Fruit fly (Drosophila melanogaster) whole organism, wandering third instar larva: Measurements from ENCODE around the gene CG14014.

Experiments used
- Abd-B ChIP-seq: fragments of >200 bp; optimal IDR thresholded peaks from 2 replicates; lab custom pipeline; 2017; ENCODE audit warnings: missing biosample characterization, missing genetic modification characterization
- CG32264 ChIP-seq: fragments of 200-800 bp; sonication (Bioruptor generic); optimal IDR thresholded peaks from 2 replicates; lab custom pipeline; 2016; ENCODE audit warnings: missing biosample characterization, missing genetic modification characterization
- CG9705 ChIP-seq: fragments of 200-800 bp; sonication (Bioruptor generic); optimal IDR thresholded peaks from 2 replicates; lab custom pipeline; 2018; ENCODE audit warnings: missing biosample characterization, mild to moderate bottlenecking, missing genetic modification characterization
- HLH106 ChIP-seq: fragments of 200-800 bp; optimal IDR thresholded peaks from 3 replicates; lab custom pipeline; 2019; ENCODE audit warnings: missing biosample characterization, mild to moderate bottlenecking, missing genetic modification characterization, moderate library complexity
- Hr78 ChIP-seq: fragments of >200 bp; optimal IDR thresholded peaks from 2 replicates; lab custom pipeline; 2017; ENCODE audit warnings: missing biosample characterization, missing genetic modification characterization
- Myc ChIP-seq: fragments of >200 bp; optimal IDR thresholded peaks from 2 replicates; lab custom pipeline; 2017
- Rel ChIP-seq, 2 experiments: fragments of 200-800 bp; sonication (Bioruptor generic) in 1 of 2; optimal IDR thresholded peaks; 2 replicates in 1 of 2; 3 replicates in 1 of 2; lab custom pipeline; 2016 to 2019; ENCODE audit warnings: mild to moderate bottlenecking in 2 of 2, missing biosample characterization in 2 of 2, missing genetic modification characterization in 2 of 2, moderate library complexity in 1 of 2
- dmrt93B ChIP-seq: fragments of 200-800 bp; sonication (Bioruptor generic); optimal IDR thresholded peaks from 2 replicates; lab custom pipeline; 2018; ENCODE audit warnings: missing biosample characterization, mild to moderate bottlenecking, missing genetic modification characterization
- h ChIP-seq: fragments of 200-800 bp; sonication (Bioruptor generic); optimal IDR thresholded peaks from 3 replicates; lab custom pipeline; 2016; ENCODE audit warnings: missing biosample characterization, mild to moderate bottlenecking, missing genetic modification characterization
- lola ChIP-seq: fragments of >200 bp; optimal IDR thresholded peaks from 2 replicates; lab custom pipeline; 2017; ENCODE audit warnings: missing biosample characterization, missing genetic modification characterization
- psq ChIP-seq: fragments of 200-800 bp; sonication (Bioruptor generic); optimal IDR thresholded peaks from 3 replicates; lab custom pipeline; 2017; ENCODE audit warnings: missing biosample characterization, mild to moderate bottlenecking, missing genetic modification characterization, moderate library complexity
- rgr ChIP-seq: fragments of 200-800 bp; sonication (Bioruptor generic); optimal IDR thresholded peaks from 3 replicates; lab custom pipeline; 2016; ENCODE audit warnings: missing biosample characterization, mild to moderate bottlenecking, missing genetic modification characterization
- usp ChIP-seq: fragments of >200 bp; optimal IDR thresholded peaks from 2 replicates; lab custom pipeline; 2017; ENCODE audit warnings: missing biosample characterization, missing genetic modification characterization

DNA sequence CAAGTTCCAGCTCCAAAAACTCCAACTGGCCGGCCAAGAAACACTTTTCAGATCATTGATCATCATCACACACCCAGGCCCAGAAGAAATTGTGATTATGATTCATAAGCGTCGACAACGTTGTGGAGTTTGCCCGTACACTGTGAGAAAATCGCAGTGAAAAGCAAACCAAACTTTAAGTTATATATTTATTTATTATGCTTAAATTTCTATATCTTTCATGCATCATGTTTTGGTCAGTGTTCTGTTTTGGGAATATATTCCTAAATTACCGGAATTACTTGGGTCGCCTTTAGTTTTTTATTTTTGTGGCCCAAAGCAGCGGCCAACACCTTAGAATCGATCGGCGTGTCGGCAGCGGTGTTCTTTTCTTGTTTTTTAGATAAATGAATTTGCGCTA is 45.5 kb downstream of the CG14014 start:
- TF ChIP-seq psq, result peak; percentile 30
- no peak for TF ChIP-seq CG9705
- no peak for TF ChIP-seq Hr78 (GFP tag; lab: Kevin White, UChicago)
- TF ChIP-seq h, result peak; percentile 19
- no peak for TF ChIP-seq rgr
- no peak for TF ChIP-seq usp (GFP tag; lab: Kevin White, UChicago)
- TF ChIP-seq dmrt93B (GFP tag; lab: Kevin White, UChicago), result no peak
- TF ChIP-seq Abd-B (GFP tag; lab: Kevin White, UChicago), result no peak
- no peak for TF ChIP-seq Rel (GFP tag; optimal IDR thresholded peaks at IDR 0.05; lab: Kevin White, UChicago)
- TF ChIP-seq Rel (tag; optimal IDR thresholded peaks at IDR 0.05; lab: Kevin White, UChicago), result no peak
- TF ChIP-seq CG32264 (GFP tag; lab: Kevin White, UChicago), result no peak
- peak; percentile 12 for TF ChIP-seq HLH106 (tag; lab: Kevin White, UChicago)
- no peak for TF ChIP-seq lola (GFP tag; lab: Kevin White, UChicago)
- TF ChIP-seq Myc (lab: Kevin White, UChicago), result no peak
